Fruit fly (Drosophila melanogaster) whole organism, prepupa: ENCODE data around the gene mRpL37.

Experiments used
- Blimp-1 ChIP-seq: fragments of 200-800 bp; sonication (Bioruptor generic); optimal IDR thresholded peaks from 3 replicates; lab custom pipeline; 2017; ENCODE audit warnings: missing biosample characterization, missing genetic modification characterization, mild to moderate bottlenecking, moderate library complexity, missing genetic modification reagents
- CG10631 ChIP-seq: fragments of 200-800 bp; sonication (Bioruptor generic); optimal IDR thresholded peaks from 2 replicates; lab custom pipeline; 2016; ENCODE audit warnings: missing biosample characterization, missing genetic modification characterization
- CG3032 ChIP-seq: fragments of 200-800 bp; optimal IDR thresholded peaks from 2 replicates; lab custom pipeline; 2019; ENCODE audit warnings: missing biosample characterization, mild to moderate bottlenecking, missing genetic modification characterization, moderate library complexity
- CG31627 ChIP-seq: fragments of 200-800 bp; sonication (Bioruptor generic); optimal IDR thresholded peaks from 3 replicates; lab custom pipeline; 2016; ENCODE audit warnings: missing biosample characterization, missing genetic modification characterization
- CG3919 ChIP-seq: fragments of 200-800 bp; sonication (Bioruptor generic); optimal IDR thresholded peaks from 3 replicates; lab custom pipeline; 2016; ENCODE audit warnings: missing biosample characterization, missing genetic modification characterization
- CG6854 ChIP-seq: fragments of 200-800 bp; sonication (Bioruptor generic); optimal IDR thresholded peaks from 2 replicates; lab custom pipeline; 2017; ENCODE audit warnings: missing biosample characterization, mild to moderate bottlenecking, missing genetic modification characterization
- CG7368 ChIP-seq: fragments of 200-800 bp; sonication (Bioruptor generic); optimal IDR thresholded peaks from 3 replicates; lab custom pipeline; 2016; ENCODE audit warnings: missing biosample characterization, missing genetic modification characterization
- CG8632 ChIP-seq: fragments of 200-800 bp; sonication (Bioruptor generic); optimal IDR thresholded peaks from 3 replicates; lab custom pipeline; 2016; ENCODE audit warnings: missing biosample characterization, missing genetic modification characterization
- Eip75B ChIP-seq: fragments of 200-800 bp; sonication (Bioruptor generic); optimal IDR thresholded peaks from 3 replicates; lab custom pipeline; 2016; ENCODE audit warnings: missing biosample characterization, missing genetic modification characterization
- Ets21C ChIP-seq: fragments of 200-800 bp; sonication (Bioruptor generic); optimal IDR thresholded peaks from 3 replicates; lab custom pipeline; 2016; ENCODE audit warnings: missing biosample characterization, missing genetic modification characterization
- Ets96B ChIP-seq: fragments of 200-800 bp; optimal IDR thresholded peaks from 2 replicates; lab custom pipeline; 2019; ENCODE audit warnings: missing biosample characterization, mild to moderate bottlenecking, missing genetic modification characterization, moderate library complexity
- Hr39 ChIP-seq: fragments of 200-800 bp; sonication (Bioruptor generic); optimal IDR thresholded peaks from 2 replicates; lab custom pipeline; 2016; ENCODE audit warnings: missing biosample characterization, missing genetic modification characterization
- Smox ChIP-seq: fragments of 200-800 bp; sonication (Bioruptor generic); optimal IDR thresholded peaks from 3 replicates; lab custom pipeline; 2016; ENCODE audit warnings: missing biosample characterization, missing genetic modification characterization
- Sox14 ChIP-seq: fragments of 200-800 bp; sonication (Bioruptor generic); optimal IDR thresholded peaks from 3 replicates; lab custom pipeline; 2016; ENCODE audit warnings: missing biosample characterization, missing genetic modification characterization
- acj6 ChIP-seq: fragments of 200-800 bp; sonication (Bioruptor generic); optimal IDR thresholded peaks from 3 replicates; lab custom pipeline; 2016; ENCODE audit warnings: missing biosample characterization, missing genetic modification characterization
- dac ChIP-seq: fragments of 200-800 bp; sonication (Bioruptor generic); optimal IDR thresholded peaks from 2 replicates; lab custom pipeline; 2017; ENCODE audit warnings: missing biosample characterization, mild to moderate bottlenecking, missing genetic modification characterization
- lz ChIP-seq: fragments of 200-800 bp; sonication (Bioruptor generic); optimal IDR thresholded peaks from 3 replicates; lab custom pipeline; 2016; ENCODE audit warnings: missing biosample characterization, missing genetic modification characterization
- net ChIP-seq: fragments of 200-800 bp; sonication (Bioruptor generic); optimal IDR thresholded peaks from 3 replicates; lab custom pipeline; 2016; ENCODE audit warnings: missing biosample characterization, missing genetic modification characterization
- salr ChIP-seq, 2 experiments: fragments of 200-800 bp; sonication (Bioruptor generic); optimal IDR thresholded peaks; 3 replicates each; lab custom pipeline; 2016 to 2018; ENCODE audit warnings: missing biosample characterization in 2 of 2, missing genetic modification characterization in 2 of 2, mild to moderate bottlenecking in 1 of 2
- spab ChIP-seq: fragments of 200-800 bp; sonication (Bioruptor generic); optimal IDR thresholded peaks from 2 replicates; lab custom pipeline; 2017; ENCODE audit warnings: missing biosample characterization, mild to moderate bottlenecking, missing genetic modification characterization, missing genetic modification reagents

The mRpL37 gene

dm6 chr3R:10735857-10736256 is 48.0 kb downstream of the mRpL37 start, which contains the start of gene tomboy20:
Gene tomboy20 (minus strand): TSS chr3R:10735957.
- TF ChIP-seq CG3919 (GFP tag; lab: Kevin White, UChicago) (no peak), Ets96B (no peak), net (GFP tag; lab: Kevin White, UChicago) (no peak), Hr39 (GFP tag; lab: Kevin White, UChicago) (no peak), acj6 (GFP tag; lab: Kevin White, UChicago) (no peak), lz (GFP tag; lab: Kevin White, UChicago) (no peak), Eip75B (GFP tag; lab: Kevin White, UChicago) (no peak), CG6854 (GFP tag; lab: Kevin White, UChicago) (no peak), spab (GFP tag; lab: Kevin White, UChicago) (no peak), CG10631 (GFP tag; lab: Kevin White, UChicago) (no peak), salr (GFP tag; optimal IDR thresholded peaks at IDR 0.05; lab: Kevin White, UChicago) (no peak), CG3032 (tag; lab: Kevin White, UChicago) (no peak), Smox (GFP tag; lab: Kevin White, UChicago) (no peak), CG8632 (GFP tag; lab: Kevin White, UChicago) (no peak), Ets21C (GFP tag; lab: Kevin White, UChicago) (no peak), CG31627 (no peak), CG7368 (GFP tag; lab: Kevin White, UChicago) (no peak), Sox14 (no peak), dac (GFP tag; lab: Kevin White, UChicago) (no peak), Blimp-1 (GFP tag; lab: Kevin White, UChicago) (no peak)
